Fruit fly (Drosophila melanogaster): ENCODE data around the gene CG14384.

The CG14384 gene

dm6 chr3R:13010905-13011620, 43.6 kb upstream of the CG14384 start, which contains the start of gene CG8031 (continued):
- TF ChIP-seq CG1792 (GFP tag; optimal IDR thresholded peaks at IDR 0.05), result no peak
- peak; percentile 28; the same call in 2 of the 3 replicates for TF ChIP-seq CG34224 (GFP tag; IDR thresholded peaks at IDR 0.05; ENCODE audit: partially characterized antibody)
- peak; percentile 52 for TF ChIP-seq CG17186 (GFP tag; optimal IDR thresholded peaks at IDR 0.05)
- no peak for TF ChIP-seq GATAe (GFP tag; conservative IDR thresholded peaks at IDR 0.05)
- TF ChIP-seq psq (GFP tag; optimal IDR thresholded peaks at IDR 0.05), result no peak
- TF ChIP-seq dati (GFP tag; IDR thresholded peaks at IDR 0.05), result no peak
- TF ChIP-seq CG1233 (GFP tag; optimal IDR thresholded peaks at IDR 0.05), result no peak
- TF ChIP-seq Oli (tag; optimal IDR thresholded peaks at IDR 0.05), result no peak
- no peak for TF ChIP-seq phol (tag; optimal IDR thresholded peaks at IDR 0.05)
- TF ChIP-seq B-H2 (GFP tag; optimal IDR thresholded peaks at IDR 0.05), result no peak
- TF ChIP-seq MESR4 (GFP tag; optimal IDR thresholded peaks at IDR 0.05), result peak; percentile 97
- no peak for TF ChIP-seq Hr39 (optimal IDR thresholded peaks at IDR 0.05)
- no peak for TF ChIP-seq disco-r (GFP tag; optimal IDR thresholded peaks at IDR 0.05)
- TF ChIP-seq Bteb2 (GFP tag; optimal IDR thresholded peaks at IDR 0.05), result no peak
- no peak for TF ChIP-seq Trl (optimal IDR thresholded peaks at IDR 0.05)
- TF ChIP-seq Trl (GFP tag; optimal IDR thresholded peaks at IDR 0.05), result no peak
- TF ChIP-seq MBD-R2 (GFP tag; IDR thresholded peaks at IDR 0.05), result no peak; the same call in 1 of the 2 replicates
- no peak for TF ChIP-seq knrl (GFP tag; IDR thresholded peaks at IDR 0.05; ENCODE audit: partially characterized antibody)
- TF ChIP-seq CG12299 (tag; optimal IDR thresholded peaks at IDR 0.05), result no peak
- no peak for TF ChIP-seq CG13296 (GFP tag; optimal IDR thresholded peaks at IDR 0.05)
- TF ChIP-seq CG31388 (GFP tag; optimal IDR thresholded peaks at IDR 0.05), result no peak
- no peak for TF ChIP-seq Fer2 (tag; optimal IDR thresholded peaks at IDR 0.05)
- TF ChIP-seq Bdp1 (GFP tag; optimal IDR thresholded peaks at IDR 0.05), result no peak
- no peak for TF ChIP-seq CG1529 (GFP tag; optimal IDR thresholded peaks at IDR 0.05)
- TF ChIP-seq CG11504 (tag; optimal IDR thresholded peaks at IDR 0.05), result no peak
- no peak for TF ChIP-seq chn (GFP tag; optimal IDR thresholded peaks at IDR 0.05)
- TF ChIP-seq CG32532 (GFP tag; IDR thresholded peaks at IDR 0.05), result no peak
- TF ChIP-seq CTCF (GFP tag; optimal IDR thresholded peaks at IDR 0.05), result no peak
- TF ChIP-seq HLH4C (GFP tag; IDR thresholded peaks at IDR 0.05; ENCODE audit: partially characterized antibody), result no peak
- peak; percentile 52 for TF ChIP-seq Dp (GFP tag; optimal IDR thresholded peaks at IDR 0.05)
- TF ChIP-seq ttk (GFP tag; IDR thresholded peaks at IDR 0.05), result no peak
- TF ChIP-seq CG18262 (tag; optimal IDR thresholded peaks at IDR 0.05), result no peak
- TF ChIP-seq Poxn (GFP tag; IDR thresholded peaks at IDR 0.05), result no peak
- 0 out of 2 replicates have a peak, but pooled peaks have one; percentile 17 for TF ChIP-seq Bgb (GFP tag; IDR thresholded peaks at IDR 0.05; ENCODE audit: partially characterized antibody)
- no peak for TF ChIP-seq CG6272 (GFP tag; IDR thresholded peaks at IDR 0.05)
- no peak for TF ChIP-seq CG15514 (GFP tag; optimal IDR thresholded peaks at IDR 0.05)
- TF ChIP-seq zfh1 (GFP tag; IDR thresholded peaks at IDR 0.05), result 0 out of 3 replicates have a peak, but pooled peaks have one; percentile 16
- no peak for TF ChIP-seq CG7987 (GFP tag; optimal IDR thresholded peaks at IDR 0.05)
- TF ChIP-seq Ptx1 (GFP tag; IDR thresholded peaks at IDR 0.05), result no peak
- TF ChIP-seq CG10979 (tag; optimal IDR thresholded peaks at IDR 0.05), result peak; percentile 11
- TF ChIP-seq Ets65A (GFP tag), result no peak
- TF ChIP-seq CG6689 (GFP tag; IDR thresholded peaks at IDR 0.05), result no peak
- TF ChIP-seq shn (GFP tag; optimal IDR thresholded peaks at IDR 0.05), result no peak
- TF ChIP-seq ewg (GFP tag; optimal IDR thresholded peaks at IDR 0.05), result no peak
- TF ChIP-seq tup (GFP tag; optimal IDR thresholded peaks at IDR 0.05), result no peak
- no peak for TF ChIP-seq CG1024 (GFP tag; IDR thresholded peaks at IDR 0.05)
- peak; percentile 62 for TF ChIP-seq pzg (GFP tag; optimal IDR thresholded peaks at IDR 0.05)
- TF ChIP-seq CG15601 (tag; optimal IDR thresholded peaks at IDR 0.05), result no peak
- no peak for TF ChIP-seq ham (GFP tag; IDR thresholded peaks at IDR 0.05)
- peak; percentile 97 for TF ChIP-seq CG9797 (GFP tag; optimal IDR thresholded peaks at IDR 0.05)
- no peak for TF ChIP-seq Oaz (GFP tag; IDR thresholded peaks at IDR 0.05)
- no peak for TF ChIP-seq pb (GFP tag; optimal IDR thresholded peaks at IDR 0.05)

All from whole organism, embryonic.